Fruit fly (Drosophila melanogaster) whole organism, embryonic: Measurements from ENCODE around the gene mRpL19.
A peak's percentile ranks its signal among the peaks of the same experiment; 100 is the strongest.

Experiments
- Abd-B ChIP-seq: fragments of 200-800 bp; sonication (Bioruptor generic); optimal IDR thresholded peaks from 2 replicates; lab custom pipeline; 2018; ENCODE audit warnings: missing biosample characterization, mild to moderate bottlenecking, missing genetic modification characterization, moderate library complexity
- CG10147 ChIP-seq: fragments of 200-800 bp; sonication (Bioruptor generic); optimal IDR thresholded peaks from 2 replicates; lab custom pipeline; 2019; ENCODE audit warnings: missing biosample characterization, mild to moderate bottlenecking, missing genetic modification characterization, moderate library complexity
- CG10209 ChIP-seq: fragments of 200-800 bp; sonication (Bioruptor generic); optimal IDR thresholded peaks from 3 replicates; lab custom pipeline; 2017; ENCODE audit warnings: missing biosample characterization, mild to moderate bottlenecking, missing genetic modification characterization, missing genetic modification reagents
- CG10979 ChIP-seq: fragments of 200-800 bp; sonication (Bioruptor generic); optimal IDR thresholded peaks from 2 replicates; lab custom pipeline; 2018; ENCODE audit warnings: missing biosample characterization, mild to moderate bottlenecking, missing genetic modification characterization, moderate library complexity
- CG12236 ChIP-seq: fragments of 200-800 bp; sonication (Bioruptor generic); optimal IDR thresholded peaks from 2 replicates; lab custom pipeline; 2016; ENCODE audit warnings: missing biosample characterization, missing genetic modification characterization
- CG13287 ChIP-seq: fragments of 200-800 bp; sonication (Bioruptor generic); IDR thresholded peaks from 2 replicates; pipeline ENCODE4 v1.3.6; 2022; ENCODE audit warnings: missing biosample characterization, missing genetic modification characterization; ENCODE audit not compliant: partially characterized antibody
- CG13296 ChIP-seq: fragments of 200-800 bp; sonication (Bioruptor generic); optimal IDR thresholded peaks from 3 replicates; lab custom pipeline; 2018; ENCODE audit warnings: missing biosample characterization, mild to moderate bottlenecking, missing genetic modification characterization
- CG16813 ChIP-seq: fragments of 200-800 bp; sonication (Bioruptor generic); IDR thresholded peaks from 3 replicates; pipeline ENCODE4 v1.3.6; 2022; ENCODE audit warnings: missing biosample characterization, missing genetic modification characterization; ENCODE audit not compliant: partially characterized antibody
- CG2116 ChIP-seq: fragments of 200-800 bp; sonication (Bioruptor generic); optimal IDR thresholded peaks from 3 replicates; lab custom pipeline; 2018; ENCODE audit warnings: missing biosample characterization, mild to moderate bottlenecking, missing genetic modification characterization
- CG2875 ChIP-seq: fragments of 200-800 bp; sonication (Bioruptor generic); optimal IDR thresholded peaks from 2 replicates; lab custom pipeline; 2017; ENCODE audit warnings: missing biosample characterization, mild to moderate bottlenecking, missing genetic modification characterization, missing genetic modification reagents
- CG30020 ChIP-seq: fragments of 200-800 bp; optimal IDR thresholded peaks from 2 replicates; lab custom pipeline; 2019; ENCODE audit warnings: missing biosample characterization, mild to moderate bottlenecking, missing genetic modification characterization, moderate library complexity
- CG31224 ChIP-seq: fragments of 200-800 bp; sonication (Bioruptor generic); IDR thresholded peaks from 2 replicates; pipeline ENCODE4 v1.3.6; 2022; ENCODE audit warnings: missing biosample characterization, missing genetic modification characterization
- CG4360 ChIP-seq: fragments of 200-800 bp; sonication (Bioruptor generic); IDR thresholded peaks from 2 replicates; pipeline ENCODE4 v1.3.6; 2022; ENCODE audit warnings: missing biosample characterization, missing genetic modification characterization
- CG5953 ChIP-seq: fragments of 200-800 bp; sonication (Bioruptor generic); IDR thresholded peaks from 2 replicates; pipeline ENCODE4 v1.3.6; 2022; ENCODE audit warnings: missing biosample characterization, missing genetic modification characterization
- CG6272 ChIP-seq: fragments of 200-800 bp; sonication (Bioruptor generic); IDR thresholded peaks from 2 replicates; pipeline ENCODE4 v1.3.6; 2022; ENCODE audit warnings: missing biosample characterization, missing genetic modification characterization
- CG6765 ChIP-seq: fragments of 200-800 bp; sonication (Bioruptor generic); optimal IDR thresholded peaks from 3 replicates; lab custom pipeline; 2017; ENCODE audit warnings: missing biosample characterization, mild to moderate bottlenecking, missing genetic modification characterization
- CG6791 ChIP-seq: fragments of 200-800 bp; sonication (Bioruptor generic); IDR thresholded peaks from 3 replicates; pipeline ENCODE4 v1.3.6; 2022; ENCODE audit warnings: missing biosample characterization, missing genetic modification characterization; ENCODE audit not compliant: partially characterized antibody
- CG9797 ChIP-seq: fragments of 200-800 bp; sonication (Bioruptor generic); optimal IDR thresholded peaks from 3 replicates; lab custom pipeline; 2018; ENCODE audit warnings: missing biosample characterization, mild to moderate bottlenecking, missing genetic modification characterization
- CG9876 ChIP-seq: fragments of 200-800 bp; sonication (Bioruptor generic); optimal IDR thresholded peaks from 2 replicates; lab custom pipeline; 2016; ENCODE audit warnings: missing biosample characterization, missing genetic modification characterization
- CrebB ChIP-seq: fragments of 200-800 bp; sonication (Bioruptor generic); optimal IDR thresholded peaks from 3 replicates; lab custom pipeline; 2018; ENCODE audit warnings: missing biosample characterization, mild to moderate bottlenecking, missing genetic modification characterization
- Dll ChIP-seq: fragments of 200-800 bp; sonication (Bioruptor generic); IDR thresholded peaks from 4 replicates; pipeline ENCODE4 v1.3.6; 2022; ENCODE audit warnings: missing biosample characterization, missing genetic modification characterization; ENCODE audit not compliant: partially characterized antibody
- Ets97D ChIP-seq: fragments of 200-800 bp; sonication (Bioruptor generic); optimal IDR thresholded peaks from 3 replicates; lab custom pipeline; 2016; ENCODE audit warnings: missing biosample characterization, missing genetic modification characterization
- Fer3 ChIP-seq: fragments of 200-800 bp; sonication (Bioruptor generic); optimal IDR thresholded peaks from 2 replicates; lab custom pipeline; 2018; ENCODE audit warnings: missing biosample characterization, mild to moderate bottlenecking, missing genetic modification characterization, moderate library complexity
- Hey ChIP-seq: fragments of 200-800 bp; sonication (Bioruptor generic); optimal IDR thresholded peaks from 3 replicates; lab custom pipeline; 2018; ENCODE audit warnings: missing biosample characterization, mild to moderate bottlenecking, missing genetic modification characterization
- Myb ChIP-seq: fragments of 200-800 bp; sonication (Bioruptor generic); optimal IDR thresholded peaks from 2 replicates; lab custom pipeline; 2016; ENCODE audit warnings: missing biosample characterization, missing genetic modification characterization
- Scr ChIP-seq: fragments of 200-800 bp; sonication (Bioruptor generic); IDR thresholded peaks from 2 replicates; pipeline ENCODE4 v1.3.6; 2022; ENCODE audit warnings: missing biosample characterization, missing genetic modification characterization; ENCODE audit not compliant: partially characterized antibody
- Sox100B ChIP-seq: fragments of 200-800 bp; sonication (Bioruptor generic); optimal IDR thresholded peaks from 3 replicates; lab custom pipeline; 2018; ENCODE audit warnings: missing biosample characterization, mild to moderate bottlenecking, missing genetic modification characterization
- Sry-δ ChIP-seq: fragments of 200-800 bp; sonication (Bioruptor generic); optimal IDR thresholded peaks from 2 replicates; lab custom pipeline; 2016; ENCODE audit warnings: missing biosample characterization, missing genetic modification characterization
- YL-1 ChIP-seq: fragments of 200-800 bp; sonication (Bioruptor generic); optimal IDR thresholded peaks from 3 replicates; lab custom pipeline; 2017; ENCODE audit warnings: missing biosample characterization, mild to moderate bottlenecking, missing genetic modification characterization
- ac ChIP-seq: fragments of 200-800 bp; sonication (Bioruptor generic); optimal IDR thresholded peaks from 3 replicates; lab custom pipeline; 2017; ENCODE audit warnings: missing biosample characterization, mild to moderate bottlenecking, missing genetic modification characterization
- dimm ChIP-seq: fragments of 200-800 bp; sonication (Bioruptor generic); IDR thresholded peaks from 2 replicates; pipeline ENCODE4 v1.3.6; 2022; ENCODE audit warnings: missing biosample characterization, missing genetic modification characterization
- emc ChIP-seq: fragments of 200-800 bp; sonication (Bioruptor generic); optimal IDR thresholded peaks from 2 replicates; lab custom pipeline; 2016; ENCODE audit warnings: missing biosample characterization, missing genetic modification characterization
- eve ChIP-seq, 2 experiments: fragments of >200 bp; optimal IDR thresholded peaks; 2 replicates each; lab custom pipeline; 2017; ENCODE audit warnings: missing biosample characterization in 2 of 2, missing genetic modification characterization in 2 of 2
- fu2 ChIP-seq: fragments of 200-800 bp; sonication (Bioruptor generic); optimal IDR thresholded peaks from 2 replicates; lab custom pipeline; 2016; ENCODE audit warnings: missing biosample characterization, missing genetic modification characterization
- h ChIP-seq: fragments of >200 bp; optimal IDR thresholded peaks from 2 replicates; lab custom pipeline; 2017
- knrl ChIP-seq: fragments of 200-800 bp; sonication (Bioruptor generic); IDR thresholded peaks from 3 replicates; pipeline ENCODE4 v1.3.6; 2022; ENCODE audit warnings: missing biosample characterization, missing genetic modification characterization; ENCODE audit not compliant: partially characterized antibody
- nerfin-2 ChIP-seq: fragments of 200-800 bp; sonication (Bioruptor generic); IDR thresholded peaks from 2 replicates; pipeline ENCODE4 v1.3.6; 2022; ENCODE audit warnings: missing biosample characterization, missing genetic modification characterization; ENCODE audit not compliant: partially characterized antibody
- phol ChIP-seq: fragments of 200-800 bp; sonication (Bioruptor generic); optimal IDR thresholded peaks from 3 replicates; lab custom pipeline; 2018; ENCODE audit warnings: missing biosample characterization, mild to moderate bottlenecking, missing genetic modification characterization, moderate library complexity
- ro ChIP-seq: fragments of 200-800 bp; sonication (Bioruptor generic); IDR thresholded peaks from 2 replicates; pipeline ENCODE4 v1.3.6; 2022; ENCODE audit warnings: missing biosample characterization, missing genetic modification characterization
- scrt ChIP-seq: fragments of 200-800 bp; sonication (Bioruptor generic); optimal IDR thresholded peaks from 2 replicates; lab custom pipeline; 2018; ENCODE audit warnings: missing biosample characterization, mild to moderate bottlenecking, missing genetic modification characterization, moderate library complexity
- sens ChIP-seq: fragments of 200-800 bp; sonication (Bioruptor generic); peaks from one replicate; lab custom pipeline; 2016; ENCODE audit warnings: missing biosample characterization, missing genetic modification characterization
- sim ChIP-seq: fragments of 200-800 bp; sonication (Bioruptor generic); IDR thresholded peaks from 2 replicates; pipeline ENCODE4 v1.3.6; 2022; ENCODE audit warnings: missing biosample characterization, missing genetic modification characterization
- sna ChIP-seq: fragments of 200-800 bp; sonication (Bioruptor generic); IDR thresholded peaks from 2 replicates; pipeline ENCODE4 v1.3.6; 2022; ENCODE audit warnings: missing biosample characterization, missing genetic modification characterization; ENCODE audit not compliant: partially characterized antibody
- tin ChIP-seq: fragments of 200-800 bp; sonication (Bioruptor generic); optimal IDR thresholded peaks from 3 replicates; lab custom pipeline; 2016; ENCODE audit warnings: missing biosample characterization, missing genetic modification characterization
- vfl ChIP-seq: fragments of 200-800 bp; sonication (Bioruptor generic); optimal IDR thresholded peaks from 2 replicates; lab custom pipeline; 2016; ENCODE audit warnings: missing biosample characterization, missing genetic modification characterization
- wdn ChIP-seq: fragments of 200-800 bp; sonication (Bioruptor generic); IDR thresholded peaks from 2 replicates; pipeline ENCODE4 v1.3.6; 2022; ENCODE audit warnings: missing biosample characterization, missing genetic modification characterization
- yki ChIP-seq: fragments of >200 bp; optimal IDR thresholded peaks from 3 replicates; lab custom pipeline; 2018

mRpL19 gene

DNA sequence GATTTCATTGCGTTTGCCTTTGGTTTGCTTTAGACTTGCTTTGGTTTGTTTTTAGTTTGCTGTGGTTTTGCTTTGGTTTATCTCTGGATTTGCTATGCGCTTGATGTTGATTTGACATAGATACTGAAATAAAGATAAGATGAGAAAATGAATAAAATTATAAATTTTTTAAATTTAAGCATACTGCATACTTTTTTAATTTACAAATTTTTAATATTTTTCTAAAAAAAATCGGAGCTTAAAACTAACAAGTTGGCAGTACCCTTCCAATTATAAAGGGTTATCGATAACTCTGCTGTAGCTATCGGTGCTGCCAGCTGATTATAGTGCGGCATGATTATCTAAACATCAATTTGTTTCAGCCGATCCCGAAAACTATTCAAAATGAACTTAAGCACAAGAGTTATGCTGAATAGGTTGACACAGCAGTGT lies at the start of gene mRpL19 (continued):
- TF ChIP-seq wdn (GFP tag; lab: Robert Waterston, UW) (no peak), CG2116 (GFP tag; lab: Kevin White, UChicago) (peak; percentile 62), Fer3 (tag; lab: Kevin White, UChicago) (peak; percentile 52), CG30020 (tag; lab: Kevin White, UChicago) (peak; percentile 60), CG2875 (no peak), dimm (no peak), tin (GFP tag; lab: Kevin White, UChicago) (no peak), fu2 (no peak), CG10979 (tag; lab: Kevin White, UChicago) (peak; percentile 50), CG10209 (GFP tag; lab: Kevin White, UChicago) (no peak), CG13296 (GFP tag; lab: Kevin White, UChicago) (peak; percentile 69), CG10147 (GFP tag; lab: Kevin White, UChicago) (peak; percentile 46), ro (GFP tag; lab: Robert Waterston, UW) (no peak), sim (GFP tag; lab: Robert Waterston, UW) (no peak), CG16813 (GFP tag; lab: Robert Waterston, UW) (peak; percentile 55), CG12236 (GFP tag; lab: Kevin White, UChicago) (no peak), Abd-B (GFP tag; lab: Kevin White, UChicago) (no peak), CG6765 (no peak), CG4360 (GFP tag; lab: Robert Waterston, UW) (no peak), vfl (GFP tag; lab: Kevin White, UChicago) (no peak), ac (no peak), Scr (GFP tag; lab: Robert Waterston, UW) (peak; percentile 58)

dm6 chr3R:8635778-8636177 lies 38.1 kb upstream of the mRpL19 start, which contains the start of gene Or85e:
Or85e (minus strand) TSS chr3R:8635878.
- TF ChIP-seq eve (GFP tag; optimal IDR thresholded peaks at IDR 0.05; lab: Kevin White, UChicago), result no peak
- no peak for TF ChIP-seq CG12236 (GFP tag; lab: Kevin White, UChicago)
- no peak for TF ChIP-seq nerfin-2

DNA sequence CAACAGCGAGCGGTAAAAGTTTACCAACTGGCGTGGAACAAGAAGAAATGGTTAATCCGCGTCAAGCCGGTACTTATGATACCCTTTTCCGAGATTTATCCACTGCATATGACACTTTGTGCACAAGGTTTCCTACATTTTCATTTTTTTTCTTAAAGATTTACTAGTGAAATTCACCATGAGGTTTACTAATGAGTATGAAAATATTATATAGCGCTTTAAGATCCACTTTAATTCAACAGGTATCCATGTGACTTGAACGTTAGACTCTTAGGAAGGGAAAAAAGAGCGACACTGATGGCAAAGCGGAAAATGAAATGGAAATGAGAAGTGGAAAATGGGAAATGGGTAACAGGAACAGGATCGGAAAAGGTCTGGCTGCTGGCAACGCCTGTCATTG lies 35.3 kb upstream of the mRpL19 start:
- TF ChIP-seq scrt (GFP tag; lab: Kevin White, UChicago), result peak; percentile 58
- no peak for TF ChIP-seq yki (lab: Kevin White, UChicago)
- no peak for TF ChIP-seq Myb (GFP tag; lab: Kevin White, UChicago)
- TF ChIP-seq h (lab: Kevin White, UChicago), result no peak
- TF ChIP-seq CG9876 (GFP tag; lab: Kevin White, UChicago), result no peak
- TF ChIP-seq CG5953 (GFP tag; lab: Robert Waterston, UW), result no peak
- no peak for TF ChIP-seq emc (GFP tag; lab: Kevin White, UChicago)
- TF ChIP-seq, all 482 proteins: peak for 1

- TF ChIP-seq Sox100B (GFP tag; lab: Kevin White, UChicago) (no peak), knrl (peak; percentile 49; the same call in 2 of the 3 replicates), CG13287 (GFP tag; lab: Robert Waterston, UW) (peak; percentile 22; the same call in 1 of the 2 replicates), Ets97D (GFP tag; lab: Kevin White, UChicago) (no peak), Sry-δ (no peak), phol (tag; lab: Kevin White, UChicago) (no peak), CG6272 (GFP tag; lab: Robert Waterston, UW) (no peak), sna (GFP tag; lab: Robert Waterston, UW) (peak; percentile 38), Hey (no peak), CrebB (tag; lab: Kevin White, UChicago) (no peak), Dll (GFP tag; lab: Robert Waterston, UW) (peak; percentile 52; the same call in 1 of the 4 replicates), YL-1 (GFP tag; lab: Kevin White, UChicago) (no peak), CG9797 (GFP tag; lab: Kevin White, UChicago) (no peak), CG6791 (GFP tag; lab: Robert Waterston, UW) (peak; percentile 76), yki (lab: Kevin White, UChicago) (no peak), CG31224 (GFP tag; lab: Robert Waterston, UW) (no peak), sens (GFP tag; lab: Kevin White, UChicago) (peak; percentile 62)
Measured at dm6 chr3R:8642376-8642966, 31.4 kb upstream of the mRpL19 start.
